Worm (Caenorhabditis elegans) whole organism, late embryonic: Measurements from ENCODE around the gene F59A6.11.

Experiments
- C08G9.2 ChIP-seq: sonication (generic microtip); optimal IDR thresholded peaks from 2 replicates; lab custom pipeline; 2016; ENCODE audit warnings: mild to moderate bottlenecking, missing genetic modification characterization, moderate library complexity, missing compliant biosample characterization
- F13H6.1 ChIP-seq: sonication (generic microtip); optimal IDR thresholded peaks from 2 replicates; lab custom pipeline; 2016; ENCODE audit warnings: missing genetic modification characterization, missing compliant biosample characterization
- K02D7.2 ChIP-seq: sonication (generic microtip); optimal IDR thresholded peaks from 2 replicates; lab custom pipeline; 2017; ENCODE audit warnings: mild to moderate bottlenecking, missing genetic modification characterization, missing compliant biosample characterization
- ama-1 ChIP-seq: fragments of 150-350 bp; optimal IDR thresholded peaks from 2 replicates; lab custom pipeline; 2014
- ceh-14 ChIP-seq: sonication (generic microtip); optimal IDR thresholded peaks from 2 replicates; lab custom pipeline; 2016; ENCODE audit warnings: missing genotype, missing genetic modification characterization, missing compliant biosample characterization
- ceh-18 ChIP-seq: sonication (generic microtip); optimal IDR thresholded peaks from 2 replicates; lab custom pipeline; 2016; ENCODE audit warnings: missing genetic modification characterization, missing compliant biosample characterization
- ceh-22 ChIP-seq: sonication (generic microtip); optimal IDR thresholded peaks from 2 replicates; lab custom pipeline; 2017; ENCODE audit warnings: missing biosample characterization, missing genetic modification characterization
- ceh-24 ChIP-seq: sonication (generic microtip); optimal IDR thresholded peaks from 2 replicates; lab custom pipeline; 2016; ENCODE audit warnings: mild to moderate bottlenecking, missing genetic modification characterization, missing compliant biosample characterization
- ceh-31 ChIP-seq: sonication (generic microtip); optimal IDR thresholded peaks from 2 replicates; lab custom pipeline; 2016; ENCODE audit warnings: missing genetic modification characterization, missing compliant biosample characterization
- ceh-34 ChIP-seq: sonication (generic microtip); optimal IDR thresholded peaks from 2 replicates; lab custom pipeline; 2016; ENCODE audit warnings: mild to moderate bottlenecking, missing genetic modification characterization, missing compliant biosample characterization
- ceh-48 ChIP-seq: sonication (generic microtip); optimal IDR thresholded peaks from 2 replicates; lab custom pipeline; 2016; ENCODE audit warnings: missing genetic modification characterization, inconsistent platforms, missing compliant biosample characterization
- ceh-9 ChIP-seq: sonication (generic microtip); optimal IDR thresholded peaks from 2 replicates; lab custom pipeline; 2016; ENCODE audit warnings: mild to moderate bottlenecking, missing genetic modification characterization, inconsistent platforms, missing compliant biosample characterization
- dmd-4 ChIP-seq: sonication (generic microtip); optimal IDR thresholded peaks from 2 replicates; lab custom pipeline; 2016; ENCODE audit warnings: borderline replicate concordance, missing genetic modification characterization, missing compliant biosample characterization
- dve-1 ChIP-seq: sonication (generic microtip); optimal IDR thresholded peaks from 2 replicates; lab custom pipeline; 2017; ENCODE audit warnings: antibody characterized with exemption, mild to moderate bottlenecking, missing genetic modification characterization, missing compliant biosample characterization
- ets-4 ChIP-seq: sonication (generic microtip); optimal IDR thresholded peaks from 2 replicates; lab custom pipeline; 2016; ENCODE audit warnings: missing genetic modification characterization, missing compliant biosample characterization
- eyg-1 ChIP-seq: sonication (generic microtip); optimal IDR thresholded peaks from 2 replicates; lab custom pipeline; 2016; ENCODE audit warnings: missing genotype, missing genetic modification characterization, missing compliant biosample characterization
- fkh-10 ChIP-seq: fragments of 150-350 bp; optimal IDR thresholded peaks from 2 replicates; lab custom pipeline; 2014; ENCODE audit warnings: missing biosample characterization, missing genetic modification reagents, missing genetic modification characterization
- fkh-6 ChIP-seq: sonication (generic microtip); optimal IDR thresholded peaks from 2 replicates; lab custom pipeline; 2016; ENCODE audit warnings: missing genetic modification characterization, missing compliant biosample characterization
- gmeb-2 ChIP-seq: sonication (generic microtip); optimal IDR thresholded peaks from 2 replicates; lab custom pipeline; 2016; ENCODE audit warnings: missing genetic modification characterization, inconsistent platforms, missing compliant biosample characterization
- hlh-30 ChIP-seq: sonication (generic microtip); optimal IDR thresholded peaks from 2 replicates; lab custom pipeline; 2017; ENCODE audit warnings: antibody characterized with exemption, missing genetic modification characterization, missing compliant biosample characterization; ENCODE audit not compliant: insufficient read depth
- hlh-6 ChIP-seq: sonication (generic microtip); optimal IDR thresholded peaks from 2 replicates; lab custom pipeline; 2016; ENCODE audit warnings: missing genotype, missing genetic modification characterization, missing compliant biosample characterization
- madf-2 ChIP-seq: sonication (generic microtip); optimal IDR thresholded peaks from 2 replicates; lab custom pipeline; 2017; ENCODE audit warnings: missing genetic modification characterization, missing compliant biosample characterization
- nfya-1 ChIP-seq: sonication (generic microtip); optimal IDR thresholded peaks from 2 replicates; lab custom pipeline; 2017; ENCODE audit warnings: missing genetic modification characterization, mild to moderate bottlenecking, missing compliant biosample characterization, antibody characterized with exemption, moderate library complexity
- pat-9 ChIP-seq: fragments of 200-800 bp; sonication (Bioruptor generic); optimal IDR thresholded peaks from 2 replicates; lab custom pipeline; 2018; ENCODE audit warnings: mild to moderate bottlenecking, missing genetic modification characterization, moderate library complexity, missing compliant biosample characterization
- pha-4 ChIP-seq: fragments of 150-350 bp; optimal IDR thresholded peaks from 2 replicates; lab custom pipeline; 2018; ENCODE audit warnings: missing biosample characterization, missing genetic modification reagents, missing genetic modification characterization
- pqm-1 ChIP-seq: sonication (generic microtip); optimal IDR thresholded peaks from 2 replicates; lab custom pipeline; 2016; ENCODE audit warnings: missing genetic modification characterization, missing compliant biosample characterization
- ref-2 ChIP-seq: sonication (generic microtip); optimal IDR thresholded peaks from 2 replicates; lab custom pipeline; 2016; ENCODE audit warnings: missing genetic modification characterization, missing compliant biosample characterization
- rnt-1 ChIP-seq: sonication (generic microtip); optimal IDR thresholded peaks from 2 replicates; lab custom pipeline; 2016; ENCODE audit warnings: missing genetic modification characterization, missing compliant biosample characterization
- sdc-2 ChIP-seq: sonication (generic microtip); optimal IDR thresholded peaks from 2 replicates; lab custom pipeline; 2016; ENCODE audit warnings: missing genotype, missing genetic modification characterization, missing compliant biosample characterization
- sox-4 ChIP-seq: sonication (generic microtip); optimal IDR thresholded peaks from 2 replicates; lab custom pipeline; 2017; ENCODE audit warnings: mild to moderate bottlenecking, missing genetic modification characterization, inconsistent platforms, missing compliant biosample characterization
- syd-9 ChIP-seq: sonication (generic microtip); optimal IDR thresholded peaks from 2 replicates; lab custom pipeline; 2016; ENCODE audit warnings: mild to moderate bottlenecking, missing genetic modification characterization, moderate library complexity, missing compliant biosample characterization
- tbx-2 ChIP-seq: sonication (generic microtip); optimal IDR thresholded peaks from 2 replicates; lab custom pipeline; 2016; ENCODE audit warnings: missing genetic modification characterization, missing compliant biosample characterization
- tbx-7 ChIP-seq: sonication (generic microtip); optimal IDR thresholded peaks from 2 replicates; lab custom pipeline; 2016; ENCODE audit warnings: missing genotype, missing genetic modification characterization, missing compliant biosample characterization
- unc-3 ChIP-seq, 2 experiments: fragments of 200-800 bp in 1 of 2; sonication (Bioruptor generic) in 1 of 2; sonication (generic microtip) in 1 of 2; conservative IDR thresholded peaks in 1 of 2; optimal IDR thresholded peaks in 1 of 2; 2 replicates each; pipeline versions ENCODE4 v1.3.6 to Lab custom; 2016 to 2022; ENCODE audit warnings: missing compliant biosample characterization in 2 of 2, missing genetic modification characterization in 2 of 2, missing genetic modification reagents in 1 of 2
- unc-42 ChIP-seq: sonication (generic microtip); optimal IDR thresholded peaks from 2 replicates; lab custom pipeline; 2016; ENCODE audit warnings: missing genotype, missing genetic modification characterization, missing compliant biosample characterization
- unc-55 ChIP-seq: sonication (generic microtip); optimal IDR thresholded peaks from 2 replicates; lab custom pipeline; 2017; ENCODE audit warnings: missing biosample characterization, missing genetic modification reagents, missing genetic modification characterization
- unc-86 ChIP-seq: sonication (generic microtip); optimal IDR thresholded peaks from 2 replicates; lab custom pipeline; 2016; ENCODE audit warnings: missing genetic modification characterization, missing compliant biosample characterization
- zip-5 ChIP-seq: sonication (generic microtip); optimal IDR thresholded peaks from 2 replicates; lab custom pipeline; 2016; ENCODE audit warnings: missing genetic modification characterization, missing compliant biosample characterization

The F59A6.11 gene

DNA sequence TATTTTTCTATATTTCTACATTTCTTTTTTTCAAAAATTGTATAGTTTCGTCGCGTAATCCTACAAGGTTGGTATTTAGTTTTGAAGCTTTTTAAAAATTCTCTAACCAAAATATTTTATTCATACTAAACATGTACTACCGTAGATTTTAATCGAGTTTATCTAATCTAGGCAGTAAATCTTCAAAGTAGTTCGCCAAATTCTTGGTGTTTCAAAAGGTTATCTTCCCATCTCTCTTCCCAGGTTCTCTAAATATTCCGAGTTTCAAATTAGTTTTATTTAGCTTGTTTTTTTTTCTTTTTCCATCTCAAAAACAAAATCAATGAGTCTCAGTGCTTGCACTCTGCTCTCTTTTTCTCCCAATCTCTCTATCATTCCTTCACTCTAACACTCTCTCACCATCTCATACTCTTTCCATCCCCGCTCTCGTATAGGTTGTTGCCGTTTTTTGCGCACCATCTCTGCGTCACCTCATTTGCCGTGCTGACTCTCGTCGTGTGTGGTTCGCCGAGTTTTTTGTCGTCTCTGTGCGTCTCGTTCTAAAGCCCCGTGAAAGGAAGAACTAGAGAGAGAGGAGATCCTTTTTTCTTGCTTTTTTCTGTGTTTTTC, 18.5 kb upstream of the F59A6.11 start:
- peak; percentile 54 for TF ChIP-seq tbx-2 (tag; lab: Kevin White, UChicago)
- no peak for TF ChIP-seq ceh-24 (tag; lab: Kevin White, UChicago)
- TF ChIP-seq tbx-7 (tag; lab: Kevin White, UChicago): no peak
- peak; percentile 25 for TF ChIP-seq F13H6.1
- TF ChIP-seq nfya-1 (tag; lab: Kevin White, UChicago): peak; percentile 69
- peak; percentile 55 for TF ChIP-seq ceh-48 (tag; lab: Kevin White, UChicago)
- TF ChIP-seq dve-1 (tag; lab: Kevin White, UChicago): no peak
- TF ChIP-seq ceh-22 (tag; lab: Kevin White, UChicago): no peak
- TF ChIP-seq ceh-14: peak; percentile 31
- no peak for TF ChIP-seq fkh-10 (GFP tag; lab: Kevin White, UChicago)
- TF ChIP-seq ets-4 (tag; lab: Kevin White, UChicago): peak; percentile 20
- TF ChIP-seq gmeb-2 (tag; lab: Kevin White, UChicago): no peak
- TF ChIP-seq ceh-9 (tag; lab: Kevin White, UChicago): no peak
- TF ChIP-seq syd-9 (tag; lab: Kevin White, UChicago): no peak
- TF ChIP-seq unc-42 (tag; lab: Kevin White, UChicago): peak; percentile 80
- TF ChIP-seq sdc-2 (tag; lab: Kevin White, UChicago): no peak
- no peak for TF ChIP-seq rnt-1
- peak; percentile 79 for TF ChIP-seq ceh-31 (tag; lab: Kevin White, UChicago)
- TF ChIP-seq ceh-34 (tag; lab: Kevin White, UChicago): peak; percentile 27
- peak; percentile 16 for TF ChIP-seq hlh-6 (tag; lab: Kevin White, UChicago)
- no peak for TF ChIP-seq unc-86 (tag; lab: Kevin White, UChicago)
- peak; percentile 36 for TF ChIP-seq madf-2 (tag; lab: Kevin White, UChicago)
- peak; percentile 47 for TF ChIP-seq sox-4 (tag; lab: Kevin White, UChicago)
- peak; percentile 24 for TF ChIP-seq C08G9.2 (tag; lab: Kevin White, UChicago)
- TF ChIP-seq ceh-18 (tag; lab: Kevin White, UChicago): peak; percentile 47
- TF ChIP-seq ama-1 (lab: Kevin White, UChicago): no peak

DNA sequence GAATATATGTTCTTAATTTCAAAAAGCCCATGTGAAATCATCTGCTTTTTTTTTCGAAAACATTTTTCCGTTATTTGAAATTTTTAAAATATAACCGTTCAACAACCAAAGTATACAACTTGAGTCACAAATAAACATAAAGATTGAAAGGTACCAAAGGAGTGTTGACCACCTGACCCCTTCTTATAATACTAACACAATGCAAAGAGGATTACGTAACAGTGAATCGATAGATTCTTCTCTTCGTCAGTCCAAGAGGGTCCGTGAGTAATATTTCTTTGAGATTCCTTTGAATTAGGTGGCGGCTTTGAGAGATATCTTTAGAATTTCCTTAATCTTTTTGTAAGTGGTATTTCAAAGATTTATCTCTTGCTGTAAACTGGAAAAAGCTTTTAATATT, 17.6 kb upstream of the F59A6.11 start:
- TF ChIP-seq hlh-30 (no peak), ref-2 (no peak), dve-1 (tag; lab: Kevin White, UChicago) (no peak), dmd-4 (no peak), unc-3 (GFP tag; conservative IDR thresholded peaks at IDR 0.05; lab: Robert Waterston, UW) (no peak), unc-3 (tag; optimal IDR thresholded peaks at IDR 0.05; lab: Kevin White, UChicago) (no peak), gmeb-2 (tag; lab: Kevin White, UChicago) (no peak), pqm-1 (tag; lab: Kevin White, UChicago) (no peak), nfya-1 (tag; lab: Kevin White, UChicago) (no peak)

DNA sequence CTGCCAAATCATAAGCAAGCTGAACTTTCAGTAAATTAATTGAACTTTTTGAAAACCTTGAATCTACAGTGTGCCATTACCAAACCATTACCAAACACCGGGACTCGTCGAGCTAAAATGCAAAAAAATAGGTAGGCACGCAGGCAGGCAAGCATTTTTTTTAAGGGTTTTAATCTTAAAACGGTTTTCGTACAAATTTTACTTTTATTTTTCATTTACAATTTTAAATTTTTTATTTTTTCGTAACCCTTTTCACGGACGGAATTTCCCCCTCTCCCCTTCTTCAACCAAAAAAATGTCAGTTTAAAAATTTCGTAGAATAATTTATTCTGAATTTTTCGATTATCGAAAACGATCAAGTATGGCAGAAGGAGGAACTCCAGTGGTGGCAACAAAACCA, 15.8 kb upstream of the F59A6.11 start, which contains the start of gene F59A6.2:
Gene F59A6.2, plus strand, starts transcription at position 301 of the 400 bp plus-strand sequence.
- no peak for TF ChIP-seq tbx-7 (tag; lab: Kevin White, UChicago)
- TF ChIP-seq fkh-10 (GFP tag; lab: Kevin White, UChicago): no peak
- no peak for TF ChIP-seq pha-4 (tag; lab: Kevin White, UChicago)
- no peak for TF ChIP-seq unc-55 (GFP tag; lab: Kevin White, UChicago)
- TF ChIP-seq ref-2: no peak
- no peak for TF ChIP-seq pat-9 (tag; lab: Kevin White, UChicago)
- no peak for TF ChIP-seq eyg-1 (tag; lab: Kevin White, UChicago)
- no peak for TF ChIP-seq ceh-14
- TF ChIP-seq nfya-1 (tag; lab: Kevin White, UChicago): no peak
- no peak for TF ChIP-seq K02D7.2 (tag; lab: Kevin White, UChicago)
- TF ChIP-seq fkh-6: no peak
- no peak for TF ChIP-seq zip-5 (tag; lab: Kevin White, UChicago)
